Fruit fly (Drosophila melanogaster) whole organism, larva: ENCODE measurements around the gene Mtch.
A peak's percentile ranks its signal among the peaks of the same experiment; 100 is the strongest.

Source experiments
- noc ChIP-seq: fragments of 200-800 bp; sonication (Bioruptor generic); optimal IDR thresholded peaks from 3 replicates; lab custom pipeline; 2019; ENCODE audit warnings: missing biosample characterization, mild to moderate bottlenecking, missing genetic modification characterization, moderate library complexity

Mtch gene

DNA sequence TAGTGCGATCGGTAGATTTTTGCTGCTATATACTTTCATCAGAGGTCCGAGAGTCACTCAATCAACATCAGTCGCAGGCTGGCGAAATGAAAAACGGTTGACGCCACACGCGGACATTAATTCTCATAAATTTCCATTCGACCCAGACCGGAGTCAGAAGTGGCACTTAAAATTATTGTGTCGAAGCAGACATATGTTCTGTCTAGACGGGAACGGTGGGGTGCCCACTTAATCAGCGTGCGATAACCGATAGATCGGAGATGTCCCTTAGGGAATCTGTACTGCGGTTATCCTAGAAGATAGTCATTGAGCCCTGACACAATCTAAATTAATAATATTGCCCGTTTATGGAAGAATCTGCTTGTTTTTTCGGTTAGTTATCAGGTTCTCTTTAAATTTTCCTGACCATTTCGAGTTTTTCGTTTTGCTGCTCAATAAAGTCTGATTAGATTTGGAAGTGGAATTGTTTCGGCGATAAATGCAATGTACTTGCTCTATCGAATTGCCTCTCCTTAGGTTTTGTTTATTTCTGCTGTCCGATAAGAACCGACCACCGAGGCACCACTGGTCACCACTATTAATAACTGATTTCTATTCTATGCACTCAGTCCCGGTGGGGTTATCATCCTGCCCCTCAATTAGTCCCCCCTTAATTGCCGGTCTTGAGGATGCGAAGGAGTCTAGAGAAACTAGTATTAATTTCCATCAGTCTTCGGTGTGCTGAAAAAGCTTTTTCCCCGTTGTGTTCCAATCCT is 22.4 kb upstream of the Mtch start:
- TF ChIP-seq noc (tag; lab: Kevin White, UChicago) = no peak

dm6 chr3L:165981-166788 is 18.2 kb upstream of the Mtch start:
- TF ChIP-seq noc (tag; lab: Kevin White, UChicago) = no peak

dm6 chr3L:166789-167132 is 17.7 kb upstream of the Mtch start:
- TF ChIP-seq noc (tag; lab: Kevin White, UChicago) = no peak

DNA sequence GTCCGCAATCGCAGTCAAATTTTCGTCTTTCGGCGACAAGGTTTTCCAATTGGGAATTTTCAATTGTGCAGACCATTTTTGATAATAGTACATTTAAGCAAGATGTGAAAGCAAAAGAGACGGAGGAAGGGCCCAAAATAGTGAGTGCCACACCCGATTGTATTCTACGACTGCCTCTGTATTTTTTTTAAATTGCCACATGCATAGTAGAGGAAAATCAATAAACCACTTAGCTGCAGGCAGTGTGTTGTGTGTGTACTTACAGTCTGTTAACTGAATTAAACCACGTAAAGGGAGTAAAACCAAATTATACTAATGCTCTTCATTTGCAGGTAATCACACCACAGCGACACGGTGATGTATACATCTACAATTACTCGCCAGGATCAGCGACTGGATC is 12.7 kb upstream of the Mtch start:
- TF ChIP-seq noc (tag; lab: Kevin White, UChicago) = no peak

dm6 chr3L:174501-174900 is 9.9 kb upstream of the Mtch start:
- no peak for TF ChIP-seq noc (tag; lab: Kevin White, UChicago)

dm6 chr3L:175949-176348 is 8.5 kb upstream of the Mtch start, which contains the start of gene CG7049:
Gene CG7049 (minus strand): TSS chr3L:176228.
- TF ChIP-seq noc (tag; lab: Kevin White, UChicago) = peak; percentile 10

DNA sequence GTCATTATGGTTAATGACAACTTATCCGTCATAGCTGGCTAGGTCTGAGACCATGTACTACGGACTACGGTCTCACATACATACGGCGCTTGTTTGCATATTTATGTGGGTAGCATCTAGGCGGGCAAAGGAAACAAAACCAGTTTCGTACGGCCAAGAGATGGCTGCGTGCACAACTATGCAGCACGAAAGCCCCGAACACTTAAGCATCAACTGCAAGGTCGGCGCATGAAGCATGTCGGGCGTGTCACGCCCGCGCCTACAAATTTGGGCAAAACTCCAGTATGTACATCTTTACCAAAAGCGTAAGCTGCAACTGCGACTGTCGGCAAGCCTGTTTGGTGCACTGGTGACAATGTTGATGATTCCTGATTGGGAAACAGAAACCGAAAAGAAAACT is 6.5 kb upstream of the Mtch start:
- no peak for TF ChIP-seq noc (tag; lab: Kevin White, UChicago)

- TF ChIP-seq noc (tag; lab: Kevin White, UChicago) = no peak
Observed at dm6 chr3L:178445-178844, 6.0 kb upstream of the Mtch start.

- TF ChIP-seq noc (tag; lab: Kevin White, UChicago) = no peak
Observed at dm6 chr3L:178913-179488, 5.4 kb upstream of the Mtch start, which contains the start of gene Vdup1. Gene Vdup1 (minus strand): TSS chr3L:178963.

- TF ChIP-seq noc (tag; lab: Kevin White, UChicago) = no peak
Observed at dm6 chr3L:179490-180261, 4.8 kb upstream of the Mtch start, which contains the start of gene CG13875. Gene CG13875 (plus strand): TSS chr3L:179923.

DNA sequence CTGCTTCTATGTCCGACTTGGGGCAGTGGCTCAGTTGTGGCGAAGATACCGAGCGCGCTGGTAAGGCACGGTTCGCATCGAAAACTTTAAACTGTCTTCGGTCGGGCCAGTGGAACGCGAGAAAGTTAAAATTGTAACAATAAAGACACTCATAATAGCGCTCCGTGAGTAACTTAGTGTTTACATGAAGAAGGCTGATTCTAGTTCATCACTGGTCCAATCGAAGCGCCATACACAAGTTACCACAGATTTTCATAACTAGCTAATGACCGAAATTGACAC is 4.2 kb upstream of the Mtch start:
- no peak for TF ChIP-seq noc (tag; lab: Kevin White, UChicago)

dm6 chr3L:199050-199745 is 14.8 kb downstream of the Mtch start:
- no peak for TF ChIP-seq noc (tag; lab: Kevin White, UChicago)

DNA sequence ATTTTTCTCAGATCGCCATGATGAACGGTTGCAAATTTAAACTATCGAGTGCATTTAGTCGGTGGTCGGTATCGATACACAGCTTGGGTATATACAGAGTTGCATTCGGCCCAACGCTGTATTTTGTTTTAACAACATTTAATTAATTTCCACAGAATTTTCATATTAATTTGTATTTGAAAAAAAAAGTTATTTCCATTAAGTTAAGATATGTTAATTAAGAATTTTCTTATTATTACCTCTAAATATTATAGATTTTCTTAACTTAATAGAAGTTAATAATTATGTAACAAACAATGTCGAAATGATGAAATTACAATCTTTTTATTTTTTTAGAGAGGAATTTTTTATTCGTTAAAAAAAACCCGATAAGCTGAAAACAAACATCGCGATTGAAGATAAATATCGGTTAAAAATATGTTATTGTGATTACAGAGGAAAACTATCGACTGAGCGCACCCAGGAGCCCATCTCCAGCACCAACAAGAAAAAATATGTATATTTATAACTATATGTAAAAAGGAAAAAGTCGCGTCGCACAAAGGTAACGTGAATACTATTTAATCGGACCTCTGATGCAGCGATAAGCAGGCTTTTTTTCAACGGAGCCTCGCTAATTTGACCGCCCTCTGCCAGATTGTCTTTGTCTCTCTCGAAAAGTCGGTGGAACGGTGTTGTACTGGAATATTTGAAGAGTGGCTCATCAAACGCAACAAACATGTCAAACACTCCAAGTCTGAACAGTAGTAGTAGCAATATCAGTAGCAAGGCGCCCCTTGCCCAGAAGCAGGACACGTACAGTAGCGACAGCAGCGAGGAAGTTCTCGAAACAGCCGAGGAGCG is 15.5 kb downstream of the Mtch start, which contains the start of the genes rno and mri:
Gene rno (minus strand): TSS at position 9 of the 843 bp plus-strand sequence.
Gene mri (plus strand): TSS at position 421 of the 843 bp plus-strand sequence.
- peak; percentile 65 for TF ChIP-seq noc (tag; lab: Kevin White, UChicago)

DNA sequence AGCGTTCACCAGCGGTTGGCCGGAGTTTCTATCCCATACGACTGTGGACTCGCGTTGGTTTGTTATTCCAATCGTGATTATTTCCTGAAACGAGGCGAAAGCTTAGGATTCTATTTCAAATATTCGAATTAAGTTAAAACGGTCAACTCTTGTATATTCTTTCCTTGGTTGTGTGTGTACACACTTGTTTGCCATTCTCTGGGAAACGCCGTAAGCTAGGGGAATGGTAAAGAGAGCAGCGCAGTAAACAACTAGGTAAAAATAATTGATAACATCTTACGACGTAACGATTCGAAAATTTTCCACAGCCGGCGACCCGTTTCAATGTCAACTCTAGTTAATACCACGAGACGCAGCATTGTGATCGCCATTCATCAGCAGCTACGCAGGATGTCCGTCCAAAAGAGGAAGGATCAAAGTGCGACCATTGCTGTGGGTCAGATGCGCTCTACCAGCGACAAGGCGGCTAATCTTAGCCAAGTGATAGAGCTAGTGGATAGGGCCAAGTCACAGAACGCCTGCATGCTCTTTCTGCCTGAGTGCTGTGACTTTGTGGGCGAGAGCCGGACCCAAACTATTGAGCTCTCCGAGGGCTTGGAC is 19.2 kb downstream of the Mtch start, which contains the start of gene NitFhit:
Gene NitFhit (plus strand): TSS at position 195 of the 600 bp plus-strand sequence.
- peak; percentile 16 for TF ChIP-seq noc (tag; lab: Kevin White, UChicago)
